Worm (Caenorhabditis elegans): ENCODE results near the gene F55G7.1.

ce11 chrX:11925243-11925642 is 1.0 kb downstream of the F55G7.1 start:
- no peak for TF ChIP-seq unc-86 (tag; optimal IDR thresholded peaks at IDR 0.05)
- no peak for TF ChIP-seq nhr-11 (tag; optimal IDR thresholded peaks at IDR 0.05)
- no peak for TF ChIP-seq K09A11.1 (tag; optimal IDR thresholded peaks at IDR 0.05; ENCODE audit: insufficient read depth)
- TF ChIP-seq tbx-2 (tag; optimal IDR thresholded peaks at IDR 0.05): no peak
- no peak for TF ChIP-seq syd-9 (tag; optimal IDR thresholded peaks at IDR 0.05)
- no peak for TF ChIP-seq ama-1 (optimal IDR thresholded peaks at IDR 0.05)
- no peak for TF ChIP-seq npax-4 (tag; optimal IDR thresholded peaks at IDR 0.05)
- no peak for TF ChIP-seq hlh-15 (tag; optimal IDR thresholded peaks at IDR 0.05)
- TF ChIP-seq fkh-10 (GFP tag; optimal IDR thresholded peaks at IDR 0.05): no peak
- no peak for TF ChIP-seq ceh-34 (tag; optimal IDR thresholded peaks at IDR 0.05)
- TF ChIP-seq ceh-19 (GFP tag; optimal IDR thresholded peaks at IDR 0.05): no peak
- TF ChIP-seq eyg-1 (tag; optimal IDR thresholded peaks at IDR 0.05): no peak
- TF ChIP-seq sox-4 (tag; optimal IDR thresholded peaks at IDR 0.05): no peak
